Worm (Caenorhabditis elegans) whole organism, late embryonic: Measurements from ENCODE around the gene col-107.

Source experiments
- C38D4.7 ChIP-seq: fragments of 200-800 bp; sonication (Bioruptor generic); optimal IDR thresholded peaks from 2 replicates; lab custom pipeline; 2018; ENCODE audit warnings: mild to moderate bottlenecking, missing genetic modification characterization, moderate library complexity, missing compliant biosample characterization
- F13H6.1 ChIP-seq: sonication (generic microtip); optimal IDR thresholded peaks from 2 replicates; lab custom pipeline; 2016; ENCODE audit warnings: missing genetic modification characterization, missing compliant biosample characterization
- K02D7.2 ChIP-seq: sonication (generic microtip); optimal IDR thresholded peaks from 2 replicates; lab custom pipeline; 2017; ENCODE audit warnings: mild to moderate bottlenecking, missing genetic modification characterization, missing compliant biosample characterization
- T23F11.4 ChIP-seq: fragments of 200-800 bp; sonication (Bioruptor generic); optimal IDR thresholded peaks from 2 replicates; lab custom pipeline; 2018; ENCODE audit warnings: mild to moderate bottlenecking, missing genetic modification characterization, missing compliant biosample characterization
- Y22D7AL.16 ChIP-seq: sonication (generic microtip); optimal IDR thresholded peaks from 2 replicates; lab custom pipeline; 2016; ENCODE audit warnings: missing genetic modification characterization, missing compliant biosample characterization
- ama-1 ChIP-seq: fragments of 150-350 bp; optimal IDR thresholded peaks from 2 replicates; lab custom pipeline; 2014
- ceh-14 ChIP-seq: sonication (generic microtip); optimal IDR thresholded peaks from 2 replicates; lab custom pipeline; 2016; ENCODE audit warnings: missing genotype, missing genetic modification characterization, missing compliant biosample characterization
- ceh-2 ChIP-seq: sonication (generic microtip); optimal IDR thresholded peaks from 2 replicates; lab custom pipeline; 2016; ENCODE audit warnings: missing genotype, missing genetic modification characterization, missing compliant biosample characterization
- ceh-24 ChIP-seq: sonication (generic microtip); optimal IDR thresholded peaks from 2 replicates; lab custom pipeline; 2016; ENCODE audit warnings: mild to moderate bottlenecking, missing genetic modification characterization, missing compliant biosample characterization
- ceh-45 ChIP-seq: fragments of 200-800 bp; sonication (Bioruptor generic); IDR thresholded peaks from 2 replicates; pipeline ENCODE4 v1.3.6; 2022; ENCODE audit warnings: missing genetic modification reagents, missing genetic modification characterization, missing compliant biosample characterization
- ceh-48 ChIP-seq: sonication (generic microtip); optimal IDR thresholded peaks from 2 replicates; lab custom pipeline; 2016; ENCODE audit warnings: missing genetic modification characterization, inconsistent platforms, missing compliant biosample characterization
- ceh-6 ChIP-seq: fragments of 200-800 bp; sonication (Bioruptor generic); optimal IDR thresholded peaks from 2 replicates; lab custom pipeline; 2018; ENCODE audit warnings: mild to moderate bottlenecking, missing genetic modification characterization, missing compliant biosample characterization
- ceh-9 ChIP-seq: sonication (generic microtip); optimal IDR thresholded peaks from 2 replicates; lab custom pipeline; 2016; ENCODE audit warnings: mild to moderate bottlenecking, missing genetic modification characterization, inconsistent platforms, missing compliant biosample characterization
- dmd-4 ChIP-seq: sonication (generic microtip); optimal IDR thresholded peaks from 2 replicates; lab custom pipeline; 2016; ENCODE audit warnings: borderline replicate concordance, missing genetic modification characterization, missing compliant biosample characterization
- dve-1 ChIP-seq: sonication (generic microtip); optimal IDR thresholded peaks from 2 replicates; lab custom pipeline; 2017; ENCODE audit warnings: antibody characterized with exemption, mild to moderate bottlenecking, missing genetic modification characterization, missing compliant biosample characterization
- elt-2 ChIP-seq: sonication (generic microtip); optimal IDR thresholded peaks from 2 replicates; lab custom pipeline; 2016; ENCODE audit warnings: missing genetic modification reagents, missing genetic modification characterization, missing compliant biosample characterization
- elt-4 ChIP-seq: sonication (generic microtip); optimal IDR thresholded peaks from 2 replicates; lab custom pipeline; 2016; ENCODE audit warnings: missing genetic modification characterization, missing compliant biosample characterization
- ets-4 ChIP-seq: sonication (generic microtip); optimal IDR thresholded peaks from 2 replicates; lab custom pipeline; 2016; ENCODE audit warnings: missing genetic modification characterization, missing compliant biosample characterization
- eyg-1 ChIP-seq: sonication (generic microtip); optimal IDR thresholded peaks from 2 replicates; lab custom pipeline; 2016; ENCODE audit warnings: missing genotype, missing genetic modification characterization, missing compliant biosample characterization
- fax-1 ChIP-seq: sonication (generic microtip); optimal IDR thresholded peaks from 2 replicates; lab custom pipeline; 2016; ENCODE audit warnings: missing genotype, missing genetic modification characterization, missing compliant biosample characterization
- fkh-6 ChIP-seq: sonication (generic microtip); optimal IDR thresholded peaks from 2 replicates; lab custom pipeline; 2016; ENCODE audit warnings: missing genetic modification characterization, missing compliant biosample characterization
- gmeb-2 ChIP-seq: sonication (generic microtip); optimal IDR thresholded peaks from 2 replicates; lab custom pipeline; 2016; ENCODE audit warnings: missing genetic modification characterization, inconsistent platforms, missing compliant biosample characterization
- hlh-13 ChIP-seq: fragments of 200-800 bp; sonication (Bioruptor generic); optimal IDR thresholded peaks from 2 replicates; lab custom pipeline; 2018; ENCODE audit warnings: mild to moderate bottlenecking, missing genetic modification characterization, missing compliant biosample characterization
- hlh-15 ChIP-seq: sonication (generic microtip); optimal IDR thresholded peaks from 2 replicates; lab custom pipeline; 2016; ENCODE audit warnings: missing genetic modification characterization, missing compliant biosample characterization
- hlh-30 ChIP-seq: sonication (generic microtip); optimal IDR thresholded peaks from 2 replicates; lab custom pipeline; 2017; ENCODE audit warnings: antibody characterized with exemption, missing genetic modification characterization, missing compliant biosample characterization; ENCODE audit not compliant: insufficient read depth
- hlh-6 ChIP-seq: sonication (generic microtip); optimal IDR thresholded peaks from 2 replicates; lab custom pipeline; 2016; ENCODE audit warnings: missing genotype, missing genetic modification characterization, missing compliant biosample characterization
- lin-11 ChIP-seq: fragments of 200-800 bp; sonication (Bioruptor generic); optimal IDR thresholded peaks from 2 replicates; lab custom pipeline; 2018; ENCODE audit warnings: mild to moderate bottlenecking, missing genetic modification characterization, missing compliant biosample characterization
- madf-2 ChIP-seq: sonication (generic microtip); optimal IDR thresholded peaks from 2 replicates; lab custom pipeline; 2017; ENCODE audit warnings: missing genetic modification characterization, missing compliant biosample characterization
- nfya-1 ChIP-seq: sonication (generic microtip); optimal IDR thresholded peaks from 2 replicates; lab custom pipeline; 2017; ENCODE audit warnings: missing genetic modification characterization, mild to moderate bottlenecking, missing compliant biosample characterization, antibody characterized with exemption, moderate library complexity
- nhr-232 ChIP-seq: sonication (generic microtip); optimal IDR thresholded peaks from 2 replicates; lab custom pipeline; 2016; ENCODE audit warnings: missing genetic modification characterization, missing compliant biosample characterization
- pag-3 ChIP-seq: sonication (generic microtip); optimal IDR thresholded peaks from 2 replicates; lab custom pipeline; 2016; ENCODE audit warnings: missing compliant biosample characterization, missing genetic modification characterization, borderline replicate concordance
- pat-9 ChIP-seq: fragments of 200-800 bp; sonication (Bioruptor generic); optimal IDR thresholded peaks from 2 replicates; lab custom pipeline; 2018; ENCODE audit warnings: mild to moderate bottlenecking, missing genetic modification characterization, moderate library complexity, missing compliant biosample characterization
- pha-2 ChIP-seq: sonication (generic microtip); optimal IDR thresholded peaks from 2 replicates; lab custom pipeline; 2017; ENCODE audit warnings: mild to moderate bottlenecking, missing genetic modification characterization, missing compliant biosample characterization
- pha-4 ChIP-seq: fragments of 150-350 bp; optimal IDR thresholded peaks from 2 replicates; lab custom pipeline; 2018; ENCODE audit warnings: missing biosample characterization, missing genetic modification reagents, missing genetic modification characterization
- pqm-1 ChIP-seq: sonication (generic microtip); optimal IDR thresholded peaks from 2 replicates; lab custom pipeline; 2016; ENCODE audit warnings: missing genetic modification characterization, missing compliant biosample characterization
- pros-1 ChIP-seq: fragments of 150-350 bp; optimal IDR thresholded peaks from 2 replicates; lab custom pipeline; 2014; ENCODE audit warnings: missing biosample characterization, missing genetic modification reagents, missing genetic modification characterization
- ref-2 ChIP-seq: sonication (generic microtip); optimal IDR thresholded peaks from 2 replicates; lab custom pipeline; 2016; ENCODE audit warnings: missing genetic modification characterization, missing compliant biosample characterization
- rnt-1 ChIP-seq: sonication (generic microtip); optimal IDR thresholded peaks from 2 replicates; lab custom pipeline; 2016; ENCODE audit warnings: missing genetic modification characterization, missing compliant biosample characterization
- sdc-2 ChIP-seq: sonication (generic microtip); optimal IDR thresholded peaks from 2 replicates; lab custom pipeline; 2016; ENCODE audit warnings: missing genotype, missing genetic modification characterization, missing compliant biosample characterization
- sox-4 ChIP-seq: sonication (generic microtip); optimal IDR thresholded peaks from 2 replicates; lab custom pipeline; 2017; ENCODE audit warnings: mild to moderate bottlenecking, missing genetic modification characterization, inconsistent platforms, missing compliant biosample characterization
- syd-9 ChIP-seq: sonication (generic microtip); optimal IDR thresholded peaks from 2 replicates; lab custom pipeline; 2016; ENCODE audit warnings: mild to moderate bottlenecking, missing genetic modification characterization, moderate library complexity, missing compliant biosample characterization
- tbx-7 ChIP-seq: sonication (generic microtip); optimal IDR thresholded peaks from 2 replicates; lab custom pipeline; 2016; ENCODE audit warnings: missing genotype, missing genetic modification characterization, missing compliant biosample characterization
- ttx-3 ChIP-seq: sonication (generic microtip); optimal IDR thresholded peaks from 2 replicates; lab custom pipeline; 2016; ENCODE audit warnings: missing genetic modification reagents, missing genetic modification characterization, missing compliant biosample characterization
- unc-42 ChIP-seq: sonication (generic microtip); optimal IDR thresholded peaks from 2 replicates; lab custom pipeline; 2016; ENCODE audit warnings: missing genotype, missing genetic modification characterization, missing compliant biosample characterization
- unc-55 ChIP-seq: sonication (generic microtip); optimal IDR thresholded peaks from 2 replicates; lab custom pipeline; 2017; ENCODE audit warnings: missing biosample characterization, missing genetic modification reagents, missing genetic modification characterization
- unc-86 ChIP-seq: sonication (generic microtip); optimal IDR thresholded peaks from 2 replicates; lab custom pipeline; 2016; ENCODE audit warnings: missing genetic modification characterization, missing compliant biosample characterization
- zip-5 ChIP-seq: sonication (generic microtip); optimal IDR thresholded peaks from 2 replicates; lab custom pipeline; 2016; ENCODE audit warnings: missing genetic modification characterization, missing compliant biosample characterization
- ztf-16 ChIP-seq: sonication (generic microtip); optimal IDR thresholded peaks from 2 replicates; lab custom pipeline; 2017; ENCODE audit warnings: missing genetic modification characterization, missing compliant biosample characterization

col-107 gene

DNA sequence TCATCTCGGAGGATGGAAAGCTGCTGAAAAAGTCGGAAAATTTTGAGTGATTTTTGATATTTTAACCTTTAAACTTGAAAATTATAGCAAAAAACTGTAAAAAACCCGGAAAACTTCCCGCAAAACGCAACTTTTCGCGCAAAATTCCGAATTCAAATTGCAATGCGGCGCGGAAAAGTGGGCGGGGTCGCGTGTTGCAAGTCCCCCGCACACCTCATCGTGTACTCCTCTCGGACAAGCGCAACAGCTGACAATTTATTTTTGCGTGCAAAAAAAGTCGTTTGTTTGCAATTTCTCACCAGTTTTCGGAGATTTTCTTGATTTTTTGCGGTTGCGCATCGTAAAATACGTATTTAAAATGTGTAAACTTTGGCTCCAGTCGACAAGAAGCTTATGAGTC lies 47.3 kb downstream of the col-107 start, which contains the start of gene npp-8 (continued):
- TF ChIP-seq sdc-2 (tag; lab: Kevin White, UChicago) (peak; percentile 75), ceh-14 (tag; lab: Kevin White, UChicago) (peak; percentile 91), ceh-6 (GFP tag; lab: Kevin White, UChicago) (peak; percentile 67), hlh-15 (tag; lab: Kevin White, UChicago) (peak; percentile 56), fkh-6 (peak; percentile 82), dve-1 (tag; lab: Kevin White, UChicago) (peak; percentile 50), madf-2 (tag; lab: Kevin White, UChicago) (peak; percentile 58), zip-5 (tag; lab: Kevin White, UChicago) (peak; percentile 64), ref-2 (tag; lab: Kevin White, UChicago) (peak; percentile 93), lin-11 (tag; lab: Kevin White, UChicago) (peak; percentile 62), unc-42 (tag; lab: Kevin White, UChicago) (peak; percentile 61), elt-2 (peak; percentile 92), hlh-6 (tag; lab: Kevin White, UChicago) (peak; percentile 87), hlh-13 (peak; percentile 55), rnt-1 (tag; lab: Kevin White, UChicago) (peak; percentile 90), gmeb-2 (tag; lab: Kevin White, UChicago) (peak; percentile 73), tbx-7 (tag; lab: Kevin White, UChicago) (peak; percentile 51), elt-4 (tag; lab: Kevin White, UChicago) (no peak), pha-4 (tag; lab: Kevin White, UChicago) (no peak), hlh-30 (tag; lab: Kevin White, UChicago) (peak; percentile 79), ama-1 (lab: Kevin White, UChicago) (no peak), pros-1 (tag; lab: Kevin White, UChicago) (no peak), fax-1 (peak; percentile 83), ceh-48 (tag; lab: Kevin White, UChicago) (peak; percentile 50), ttx-3 (tag; lab: Kevin White, UChicago) (peak; percentile 81), ets-4 (tag; lab: Kevin White, UChicago) (peak; percentile 72), ceh-9 (tag; lab: Kevin White, UChicago) (peak; percentile 28), pha-2 (peak; percentile 88), Y22D7AL.16 (tag; lab: Kevin White, UChicago) (peak; percentile 64), eyg-1 (tag; lab: Kevin White, UChicago) (no peak), T23F11.4 (GFP tag; lab: Kevin White, UChicago) (peak; percentile 47), K02D7.2 (tag; lab: Kevin White, UChicago) (peak; percentile 79), ceh-2 (tag; lab: Kevin White, UChicago) (peak; percentile 87), nfya-1 (tag; lab: Kevin White, UChicago) (peak; percentile 89), ceh-24 (tag; lab: Kevin White, UChicago) (peak; percentile 27), unc-55 (GFP tag; lab: Kevin White, UChicago) (no peak), C38D4.7 (peak; percentile 69), unc-86 (peak; percentile 81), ceh-45 (GFP tag; lab: Robert Waterston, UW) (no peak), pat-9 (tag; lab: Kevin White, UChicago) (peak; percentile 85), sox-4 (tag; lab: Kevin White, UChicago) (peak; percentile 80), dmd-4 (peak; percentile 62), ztf-16 (tag; lab: Kevin White, UChicago) (peak; percentile 87), syd-9 (tag; lab: Kevin White, UChicago) (peak; percentile 86), F13H6.1 (tag; lab: Kevin White, UChicago) (peak; percentile 82), pag-3 (tag; lab: Kevin White, UChicago) (no peak), nhr-232 (peak; percentile 64), pqm-1 (tag; lab: Kevin White, UChicago) (peak; percentile 4)
